Fruit fly (Drosophila melanogaster): ENCODE measurements around the gene Ir94h.

- TF ChIP-seq psq (GFP tag; optimal IDR thresholded peaks at IDR 0.05) (no peak), h (GFP tag; optimal IDR thresholded peaks at IDR 0.05) (no peak), usp (GFP tag; optimal IDR thresholded peaks at IDR 0.05) (no peak), fru (GFP tag; optimal IDR thresholded peaks at IDR 0.05) (no peak), N (GFP tag; optimal IDR thresholded peaks at IDR 0.05) (no peak), Abd-B (GFP tag; optimal IDR thresholded peaks at IDR 0.05) (no peak), Vsx2 (GFP tag; optimal IDR thresholded peaks at IDR 0.05; ENCODE audit: partially characterized antibody) (no peak), br (GFP tag; optimal IDR thresholded peaks at IDR 0.05) (no peak), rgr (GFP tag; optimal IDR thresholded peaks at IDR 0.05) (no peak), tai (GFP tag; optimal IDR thresholded peaks at IDR 0.05) (no peak), CG32264 (GFP tag; optimal IDR thresholded peaks at IDR 0.05) (no peak), lola (GFP tag; optimal IDR thresholded peaks at IDR 0.05) (no peak), dl (GFP tag; optimal IDR thresholded peaks at IDR 0.05; ENCODE audit: insufficient read depth in 1 of 2, partially characterized antibody in 2 of 2) (no peak), HLH106 (tag; optimal IDR thresholded peaks at IDR 0.05) (no peak)
These were observed at the start of gene Ir94h for dm6 chr3R:23487201-23487600.

All from whole organism, wandering third instar larva.